Worm (Caenorhabditis elegans) whole organism, L4/young adult: ENCODE results near the gene grd-7.

Experiments used
- W03F9.2 ChIP-seq: fragments of 150-350 bp; optimal IDR thresholded peaks from 2 replicates; lab custom pipeline; 2014; ENCODE audit warnings: missing biosample characterization, missing genetic modification characterization
- dao-5 ChIP-seq: sonication (generic microtip); optimal IDR thresholded peaks from 2 replicates; lab custom pipeline; 2016; ENCODE audit warnings: missing genotype, missing genetic modification characterization, moderate library complexity, missing compliant biosample characterization
- him-1 ChIP-seq: sonication (generic microtip); optimal IDR thresholded peaks from 2 replicates; lab custom pipeline; 2016; ENCODE audit warnings: missing genotype, missing genetic modification reagents, missing genetic modification characterization, missing compliant biosample characterization

- no peak for TF ChIP-seq dao-5
- no peak for TF ChIP-seq W03F9.2 (tag; lab: Kevin White, UChicago)
- no peak for TF ChIP-seq him-1 (tag; lab: Kevin White, UChicago)
Observed at ce11 chrX:7242119-7242518, 27.2 kb downstream of the grd-7 start.
